Worm (Caenorhabditis elegans) whole organism, mixed stage, embryonic: Measurements from ENCODE around the gene F40G12.6.
"Not testable (repeated sequence)": the region's sequence is repeated elsewhere in the genome, so short reads cannot be mapped to it uniquely, and the experiment has no call there.

Experiments
- M03D4.4 ChIP-seq: sonication (generic microtip); optimal IDR thresholded peaks from 2 replicates; lab custom pipeline; 2017; ENCODE audit warnings: mild to moderate bottlenecking, missing genetic modification characterization, missing compliant biosample characterization
- ceh-39 ChIP-seq: fragments of 150-350 bp; optimal IDR thresholded peaks from 2 replicates; lab custom pipeline; 2014; ENCODE audit warnings: missing biosample characterization, missing genetic modification characterization
- ceh-83 ChIP-seq: fragments of 200-800 bp; sonication (Bioruptor generic); optimal IDR thresholded peaks from 2 replicates; lab custom pipeline; 2018; ENCODE audit warnings: mild to moderate bottlenecking, missing genetic modification characterization, missing compliant biosample characterization
- ces-1 ChIP-seq: fragments of 150-350 bp; optimal IDR thresholded peaks from 2 replicates; lab custom pipeline; 2014; ENCODE audit warnings: missing biosample characterization, missing genetic modification reagents, missing genetic modification characterization
- drap-1 ChIP-seq: fragments of 200-800 bp; sonication (Bioruptor generic); optimal IDR thresholded peaks from 3 replicates; lab custom pipeline; 2018; ENCODE audit warnings: mild to moderate bottlenecking, missing genetic modification characterization, missing compliant biosample characterization
- elt-1 ChIP-seq: sonication (generic microtip); optimal IDR thresholded peaks from 2 replicates; lab custom pipeline; 2017; ENCODE audit warnings: missing genetic modification characterization, mild to moderate bottlenecking, missing compliant biosample characterization, antibody characterized with exemption, moderate library complexity, borderline replicate concordance; ENCODE audit not compliant: insufficient read depth
- elt-3 ChIP-seq: fragments of 150-350 bp; optimal IDR thresholded peaks from 2 replicates; lab custom pipeline; 2014; ENCODE audit warnings: missing biosample characterization, missing genetic modification characterization
- flh-1 ChIP-seq: fragments of 200-800 bp; sonication (Bioruptor generic); optimal IDR thresholded peaks from 2 replicates; lab custom pipeline; 2018; ENCODE audit warnings: mild to moderate bottlenecking, missing genetic modification characterization, moderate library complexity, missing compliant biosample characterization
- ham-2 ChIP-seq: fragments of 200-800 bp; sonication (Bioruptor generic); optimal IDR thresholded peaks from 2 replicates; lab custom pipeline; 2018; ENCODE audit warnings: mild to moderate bottlenecking, missing genetic modification characterization, missing compliant biosample characterization
- hlh-1 ChIP-seq: fragments of 150-350 bp; optimal IDR thresholded peaks from 2 replicates; lab custom pipeline; 2014; ENCODE audit warnings: missing biosample characterization, missing genetic modification reagents, missing genetic modification characterization
- lin-32 ChIP-seq: fragments of 200-800 bp; sonication (Bioruptor generic); optimal IDR thresholded peaks from 2 replicates; lab custom pipeline; 2018; ENCODE audit warnings: mild to moderate bottlenecking, missing genetic modification characterization, missing compliant biosample characterization
- mep-1 ChIP-seq: fragments of 150-350 bp; optimal IDR thresholded peaks from 2 replicates; lab custom pipeline; 2017; ENCODE audit warnings: missing biosample characterization, missing genetic modification reagents, missing genetic modification characterization, inconsistent platforms
- mls-2 ChIP-seq: sonication (generic microtip); optimal IDR thresholded peaks from 2 replicates; lab custom pipeline; 2016; ENCODE audit warnings: mild to moderate bottlenecking, missing genetic modification characterization, moderate library complexity, missing compliant biosample characterization
- nhr-12 ChIP-seq: fragments of 150-350 bp; optimal IDR thresholded peaks from 2 replicates; lab custom pipeline; 2014; ENCODE audit warnings: missing biosample characterization, missing genetic modification characterization
- nhr-2 ChIP-seq: fragments of 150-350 bp; optimal IDR thresholded peaks from 2 replicates; lab custom pipeline; 2014; ENCODE audit warnings: missing biosample characterization, missing genetic modification characterization
- nhr-237 ChIP-seq: fragments of 150-350 bp; optimal IDR thresholded peaks from 2 replicates; lab custom pipeline; 2014; ENCODE audit warnings: missing biosample characterization, missing genetic modification characterization
- nhr-28 ChIP-seq: fragments of 150-350 bp; optimal IDR thresholded peaks from 2 replicates; lab custom pipeline; 2014; ENCODE audit warnings: missing biosample characterization, missing genetic modification characterization
- pha-4 ChIP-seq: fragments of 150-350 bp; optimal IDR thresholded peaks from 2 replicates; lab custom pipeline; 2018; ENCODE audit warnings: missing biosample characterization, missing genetic modification reagents, missing genetic modification characterization
- sem-2 ChIP-seq: fragments of 200-800 bp; sonication (Bioruptor generic); optimal IDR thresholded peaks from 2 replicates; lab custom pipeline; 2018; ENCODE audit warnings: mild to moderate bottlenecking, missing genetic modification characterization, missing compliant biosample characterization
- snpc-4 ChIP-seq: fragments of 150-350 bp; optimal IDR thresholded peaks from 2 replicates; lab custom pipeline; 2014; ENCODE audit warnings: missing biosample characterization, missing genetic modification characterization
- sptf-1 ChIP-seq: sonication (generic microtip); optimal IDR thresholded peaks from 2 replicates; lab custom pipeline; 2017; ENCODE audit warnings: mild to moderate bottlenecking, missing genetic modification characterization, moderate library complexity, missing compliant biosample characterization
- tbx-8 ChIP-seq: fragments of 200-800 bp; sonication (Bioruptor generic); optimal IDR thresholded peaks from 2 replicates; lab custom pipeline; 2018; ENCODE audit warnings: mild to moderate bottlenecking, missing genetic modification characterization, moderate library complexity, missing compliant biosample characterization
- unc-120 ChIP-seq: sonication (generic microtip); optimal IDR thresholded peaks from 2 replicates; lab custom pipeline; 2017; ENCODE audit warnings: missing genetic modification characterization, missing compliant biosample characterization; ENCODE audit not compliant: poor library complexity, severe bottlenecking
- unc-39 ChIP-seq: fragments of 150-350 bp; optimal IDR thresholded peaks from 2 replicates; lab custom pipeline; 2014; ENCODE audit warnings: missing biosample characterization, missing genetic modification characterization
- unc-62 ChIP-seq: fragments of 150-350 bp; optimal IDR thresholded peaks from 2 replicates; lab custom pipeline; 2014; ENCODE audit warnings: missing biosample characterization, missing genetic modification reagents, missing genetic modification characterization
- zip-8 ChIP-seq: fragments of 150-350 bp; optimal IDR thresholded peaks from 2 replicates; lab custom pipeline; 2014; ENCODE audit warnings: missing biosample characterization, missing genetic modification characterization

F40G12.6 gene

DNA sequence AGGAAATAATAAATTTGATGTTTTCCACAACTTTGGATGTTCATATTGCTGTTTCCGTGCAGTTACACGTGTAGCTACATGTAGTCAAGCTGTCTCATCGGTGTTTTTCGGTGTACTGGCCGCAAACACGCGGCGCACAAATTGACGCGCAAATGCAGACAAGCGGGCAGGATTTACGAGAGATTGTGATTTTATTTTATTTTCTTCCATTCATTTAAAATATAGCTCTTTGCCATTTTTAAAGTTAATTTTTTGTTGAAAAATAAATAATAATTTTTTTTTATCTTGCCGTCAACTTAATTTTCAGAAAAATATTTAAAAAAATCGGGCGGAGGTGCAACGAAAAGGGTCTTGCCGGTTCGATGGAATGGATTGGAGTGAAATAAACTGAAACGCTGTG, 1.3 kb upstream of the F40G12.6 start, which contains the start of gene F40G12.7:
F40G12.7 (plus strand) TSS at position 301 of the 400 bp plus-strand sequence.
- not testable (repeated sequence) for TF ChIP-seq nhr-237; sptf-1 (tag; lab: Kevin White, UChicago); snpc-4 (tag; lab: Kevin White, UChicago)

- TF ChIP-seq unc-120 (tag; lab: Kevin White, UChicago): no peak
- TF ChIP-seq mls-2 (tag; lab: Kevin White, UChicago): no peak
- no peak for TF ChIP-seq tbx-8 (GFP tag; lab: Kevin White, UChicago)
- TF ChIP-seq, all 35 proteins: peak for 0
These were observed 2.2 kb downstream of the F40G12.6 start, which contains the start of gene F40G12.5 for ce11 chrV:14270729-14271128. F40G12.5 (minus strand) TSS chrV:14270829.

DNA sequence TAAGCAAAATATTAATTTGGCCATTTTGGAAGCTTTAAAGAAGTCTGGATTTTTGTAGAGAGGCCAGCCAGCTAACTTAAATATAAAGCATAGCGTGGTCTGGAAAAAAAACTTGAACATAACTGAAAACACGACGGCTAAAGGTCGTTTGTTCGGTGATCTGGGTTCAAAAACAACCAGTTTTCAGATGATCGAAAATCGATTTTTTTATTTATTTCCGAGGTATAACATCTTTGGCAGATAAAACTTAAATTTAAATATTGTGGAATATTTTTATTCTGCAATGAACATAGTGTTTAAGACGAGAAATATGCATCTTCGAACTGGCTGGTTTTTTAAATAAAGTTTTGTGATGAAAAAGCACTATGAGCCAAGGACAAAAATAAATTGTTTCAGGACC, 4.3 kb downstream of the F40G12.6 start, which contains the start of gene F40G12.4:
F40G12.4 (minus strand) TSS at position 101 of the 400 bp plus-strand sequence.
- TF ChIP-seq nhr-12 (tag; lab: Kevin White, UChicago) (no peak), pha-4 (tag; lab: Kevin White, UChicago) (no peak)
- TF ChIP-seq, all 35 proteins: peak for 0

DNA sequence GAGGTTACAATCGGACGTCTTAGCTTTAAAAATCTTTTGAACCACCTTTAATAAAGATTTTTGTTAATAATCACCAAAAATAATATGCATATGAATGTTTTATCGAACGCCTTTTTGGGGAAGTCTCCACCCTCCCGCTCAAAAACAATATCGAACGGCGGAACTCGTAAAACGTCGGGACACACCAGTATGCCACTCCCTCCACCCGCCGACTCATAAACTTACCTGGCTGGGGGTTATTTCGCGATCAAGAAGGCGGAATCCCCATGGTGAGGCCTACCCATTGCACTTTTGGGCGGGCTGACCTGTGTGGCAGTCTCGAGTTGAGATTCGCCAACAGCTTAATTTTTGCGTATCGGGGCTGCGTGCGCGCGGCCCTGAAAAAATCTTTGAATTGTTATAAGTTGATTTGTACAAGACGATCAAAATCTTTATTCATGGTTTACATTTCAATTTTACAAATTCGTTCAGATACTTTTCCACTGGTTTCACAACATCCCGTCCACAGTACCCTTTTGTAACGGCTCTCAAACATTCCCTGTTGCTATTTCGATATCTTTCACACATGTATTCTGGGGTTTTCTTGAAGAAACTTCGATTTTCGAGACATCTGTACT, 5.5 kb downstream of the F40G12.6 start:
- TF ChIP-seq tbx-8 (GFP tag; lab: Kevin White, UChicago): no peak
- TF ChIP-seq nhr-28 (tag; lab: Kevin White, UChicago): no peak

DNA sequence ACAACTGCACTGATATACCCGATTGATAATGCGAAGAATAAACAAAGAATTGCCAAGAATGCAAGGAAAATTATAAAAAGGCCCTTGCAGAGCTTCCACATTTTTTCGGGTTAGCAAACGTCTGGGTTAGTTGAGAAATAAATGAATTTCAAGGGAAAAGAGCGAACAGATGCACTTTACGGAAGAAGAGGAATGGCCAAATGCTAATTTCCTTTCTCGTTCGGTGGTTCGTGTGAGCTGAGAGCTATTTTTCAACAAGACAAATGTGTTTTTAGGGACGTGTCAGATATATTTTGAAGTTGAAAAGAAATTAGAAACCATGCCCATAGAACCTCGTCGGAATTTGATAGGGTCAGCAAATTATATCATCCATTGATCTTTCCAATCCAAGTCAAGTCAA, 12.1 kb downstream of the F40G12.6 start, which contains the start of gene F40G12.2:
F40G12.2 (minus strand) TSS at position 101 of the 400 bp plus-strand sequence.
- TF ChIP-seq ces-1 (GFP tag; lab: Kevin White, UChicago): no peak
- TF ChIP-seq unc-62 (GFP tag; lab: Kevin White, UChicago): no peak
- TF ChIP-seq sptf-1 (tag; lab: Kevin White, UChicago): no peak
- no peak for TF ChIP-seq lin-32 (GFP tag; lab: Kevin White, UChicago)
- no peak for TF ChIP-seq sem-2
- TF ChIP-seq elt-3: no peak
- TF ChIP-seq ham-2 (GFP tag; lab: Kevin White, UChicago): no peak
- no peak for TF ChIP-seq drap-1 (GFP tag; lab: Kevin White, UChicago)
- no peak for TF ChIP-seq ceh-39
- no peak for TF ChIP-seq nhr-28 (tag; lab: Kevin White, UChicago)
- TF ChIP-seq snpc-4 (tag; lab: Kevin White, UChicago): no peak
- no peak for TF ChIP-seq M03D4.4 (tag; lab: Kevin White, UChicago)
- no peak for TF ChIP-seq zip-8 (tag; lab: Kevin White, UChicago)
- TF ChIP-seq nhr-2 (tag; lab: Kevin White, UChicago): no peak
- no peak for TF ChIP-seq unc-39 (tag; lab: Kevin White, UChicago)

ce11 chrV:14256813-14257212, 16.1 kb downstream of the F40G12.6 start, which contains the start of gene sre-8:
sre-8 (plus strand) TSS chrV:14257113.
- TF ChIP-seq hlh-1 (tag; lab: Kevin White, UChicago) (no peak), ces-1 (GFP tag; lab: Kevin White, UChicago) (no peak), mep-1 (tag; lab: Kevin White, UChicago) (no peak), M03D4.4 (tag; lab: Kevin White, UChicago) (no peak), elt-1 (tag; lab: Kevin White, UChicago) (no peak), unc-120 (tag; lab: Kevin White, UChicago) (no peak), flh-1 (GFP tag; lab: Kevin White, UChicago) (no peak), nhr-2 (tag; lab: Kevin White, UChicago) (no peak), sptf-1 (tag; lab: Kevin White, UChicago) (no peak), pha-4 (tag; lab: Kevin White, UChicago) (no peak), ceh-83 (GFP tag; lab: Kevin White, UChicago) (no peak)
